Worm (Caenorhabditis elegans): ENCODE results near the gene npp-23.

DNA sequence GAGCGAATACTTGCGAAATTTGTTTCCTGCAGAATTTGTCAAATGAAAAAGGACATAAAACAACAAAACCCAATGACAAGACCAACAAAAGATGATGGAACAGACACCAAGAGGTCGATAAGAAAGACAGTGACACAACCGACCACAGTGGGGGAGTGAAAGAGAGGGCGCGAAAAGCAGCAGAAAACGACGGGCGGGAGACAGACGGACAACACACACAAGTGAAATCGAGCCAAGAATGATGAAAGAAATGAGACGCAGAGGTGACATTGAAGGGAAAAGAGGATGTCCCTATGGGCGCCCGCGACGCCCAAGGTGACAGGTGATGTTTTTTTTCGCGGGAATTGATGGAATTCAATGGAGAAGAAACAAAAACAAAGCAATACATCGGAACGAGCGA is 3.4 kb downstream of the npp-23 start:
- TF ChIP-seq unc-62 (GFP tag; optimal IDR thresholded peaks at IDR 0.05) (peak; percentile 69), nhr-12 (tag; optimal IDR thresholded peaks at IDR 0.05) (no peak), mls-2 (tag; optimal IDR thresholded peaks at IDR 0.05) (no peak), ztf-11 (tag; optimal IDR thresholded peaks at IDR 0.05) (no peak), nhr-76 (tag; optimal IDR thresholded peaks at IDR 0.05) (no peak), lsy-2 (tag; optimal IDR thresholded peaks at IDR 0.05) (no peak), ceh-83 (GFP tag; optimal IDR thresholded peaks at IDR 0.05) (no peak), sem-2 (GFP tag; optimal IDR thresholded peaks at IDR 0.05) (no peak), nhr-237 (tag; optimal IDR thresholded peaks at IDR 0.05) (no peak), snpc-4 (tag; optimal IDR thresholded peaks at IDR 0.05) (no peak), nhr-28 (tag; optimal IDR thresholded peaks at IDR 0.05) (no peak), unc-39 (tag; optimal IDR thresholded peaks at IDR 0.05) (no peak), cnd-1 (tag; optimal IDR thresholded peaks at IDR 0.05) (no peak)

Measured in whole organism, mixed stage, embryonic.